Worm (Caenorhabditis elegans): ENCODE measurements around the gene Y50D7A.13.

Gene Y50D7A.13

ce11 chrIII:315160-315559 is 20.7 kb upstream of the Y50D7A.13 start, which contains the start of gene Y50D7A.10 (continued):
- no peak for TF ChIP-seq ceh-6 (GFP tag; optimal IDR thresholded peaks at IDR 0.05)
- no peak for TF ChIP-seq madf-2 (tag; optimal IDR thresholded peaks at IDR 0.05)

ce11 chrIII:312873-313272 is 18.4 kb upstream of the Y50D7A.13 start:
- TF ChIP-seq dve-1 (tag; optimal IDR thresholded peaks at IDR 0.05), result no peak
- TF ChIP-seq syd-9 (tag; optimal IDR thresholded peaks at IDR 0.05), result no peak
- no peak for TF ChIP-seq fax-1 (tag; optimal IDR thresholded peaks at IDR 0.05)
- no peak for TF ChIP-seq fkh-10 (GFP tag; optimal IDR thresholded peaks at IDR 0.05)

- TF ChIP-seq unc-55 (GFP tag; optimal IDR thresholded peaks at IDR 0.05) (no peak), pha-2 (tag; optimal IDR thresholded peaks at IDR 0.05) (no peak), syd-9 (tag; optimal IDR thresholded peaks at IDR 0.05) (no peak), sox-4 (tag; optimal IDR thresholded peaks at IDR 0.05) (no peak), fax-1 (tag; optimal IDR thresholded peaks at IDR 0.05) (no peak), eyg-1 (tag; optimal IDR thresholded peaks at IDR 0.05) (no peak), K09A11.1 (tag; optimal IDR thresholded peaks at IDR 0.05; ENCODE audit: insufficient read depth) (no peak), lim-6 (tag; optimal IDR thresholded peaks at IDR 0.05) (no peak)
Measured at ce11 chrIII:311174-311573, 16.7 kb upstream of the Y50D7A.13 start.

ce11 chrIII:304564-304963 is 10.1 kb upstream of the Y50D7A.13 start:
- TF ChIP-seq lim-6 (tag; optimal IDR thresholded peaks at IDR 0.05) (no peak), hlh-6 (tag; optimal IDR thresholded peaks at IDR 0.05) (no peak), elt-4 (tag; optimal IDR thresholded peaks at IDR 0.05) (no peak)

- peak; percentile 61 for TF ChIP-seq elt-2 (tag; optimal IDR thresholded peaks at IDR 0.05)
- TF ChIP-seq ets-4 (tag; optimal IDR thresholded peaks at IDR 0.05), result no peak
Measured at ce11 chrIII:299220-299619, 4.8 kb upstream of the Y50D7A.13 start.

ce11 chrIII:298456-298855 is 4.0 kb upstream of the Y50D7A.13 start, which contains the start of gene ads-1:
TSS of gene ads-1 (minus strand) at chrIII:298556.
- TF ChIP-seq pqm-1 (tag; optimal IDR thresholded peaks at IDR 0.05), result no peak
- no peak for TF ChIP-seq hlh-15 (tag; optimal IDR thresholded peaks at IDR 0.05)

- no peak for TF ChIP-seq nfya-1 (tag; optimal IDR thresholded peaks at IDR 0.05)
- TF ChIP-seq Y22D7AL.16 (tag; optimal IDR thresholded peaks at IDR 0.05), result no peak
- TF ChIP-seq pag-3 (tag; optimal IDR thresholded peaks at IDR 0.05; ENCODE audit: borderline replicate concordance), result no peak
- no peak for TF ChIP-seq hlh-6 (tag; optimal IDR thresholded peaks at IDR 0.05)
- TF ChIP-seq nhr-11 (tag; optimal IDR thresholded peaks at IDR 0.05), result no peak
- no peak for TF ChIP-seq eyg-1 (tag; optimal IDR thresholded peaks at IDR 0.05)
- no peak for TF ChIP-seq ttx-3 (tag; optimal IDR thresholded peaks at IDR 0.05)
- no peak for TF ChIP-seq pros-1 (tag; optimal IDR thresholded peaks at IDR 0.05)
- TF ChIP-seq sdc-2 (tag; optimal IDR thresholded peaks at IDR 0.05), result no peak
- TF ChIP-seq elt-2 (tag; optimal IDR thresholded peaks at IDR 0.05), result no peak
- TF ChIP-seq ceh-6 (GFP tag; optimal IDR thresholded peaks at IDR 0.05), result no peak
- no peak for TF ChIP-seq ceh-22 (tag; optimal IDR thresholded peaks at IDR 0.05)
- no peak for TF ChIP-seq hlh-30 (tag; optimal IDR thresholded peaks at IDR 0.05; ENCODE audit: insufficient read depth)
- no peak for TF ChIP-seq ceh-31 (tag; optimal IDR thresholded peaks at IDR 0.05)
- no peak for TF ChIP-seq ahr-1 (tag; optimal IDR thresholded peaks at IDR 0.05)
Measured at ce11 chrIII:292340-292739, 2.1 kb downstream of the Y50D7A.13 start, which contains the start of gene Y50D7A.1. TSS of gene Y50D7A.1 (plus strand) at chrIII:292640.

- TF ChIP-seq nhr-232 (tag; optimal IDR thresholded peaks at IDR 0.05) (no peak), gmeb-2 (tag; optimal IDR thresholded peaks at IDR 0.05) (no peak), tbx-2 (tag; optimal IDR thresholded peaks at IDR 0.05) (no peak), lin-11 (tag; optimal IDR thresholded peaks at IDR 0.05) (no peak), ceh-45 (GFP tag; IDR thresholded peaks at IDR 0.05) (no peak), ceh-48 (tag; optimal IDR thresholded peaks at IDR 0.05) (no peak), F13H6.1 (tag; optimal IDR thresholded peaks at IDR 0.05) (no peak), sox-2 (GFP tag; IDR thresholded peaks at IDR 0.05) (no peak), pros-1 (tag; optimal IDR thresholded peaks at IDR 0.05) (no peak), odd-2 (tag; optimal IDR thresholded peaks at IDR 0.05) (no peak), syd-9 (tag; optimal IDR thresholded peaks at IDR 0.05) (no peak), madf-2 (tag; optimal IDR thresholded peaks at IDR 0.05) (no peak), Y22D7AL.16 (tag; optimal IDR thresholded peaks at IDR 0.05) (no peak), T23F11.4 (GFP tag; optimal IDR thresholded peaks at IDR 0.05) (no peak), ama-1 (optimal IDR thresholded peaks at IDR 0.05) (no peak), pqm-1 (tag; optimal IDR thresholded peaks at IDR 0.05) (no peak), hlh-6 (tag; optimal IDR thresholded peaks at IDR 0.05) (no peak)
Measured at ce11 chrIII:283817-284216, 10.6 kb downstream of the Y50D7A.13 start, which contains the start of gene taco-1. TSS of gene taco-1 (plus strand) at chrIII:284117.

Measured in whole organism, late embryonic.